Worm (Caenorhabditis elegans) whole organism, midembryonic: ENCODE results near the gene Y38C1BA.1.

Source experiments
- T22C8.4 ChIP-seq: fragments of 200-800 bp; sonication (Bioruptor generic); IDR thresholded peaks from 2 replicates; pipeline ENCODE4 v1.3.6; 2022; ENCODE audit warnings: missing genetic modification characterization, missing compliant biosample characterization
- flt-1 ChIP-seq: fragments of 200-800 bp; sonication (Bioruptor generic); IDR thresholded peaks from 2 replicates; pipeline ENCODE4 v1.3.6; 2022; ENCODE audit warnings: missing genetic modification characterization, missing compliant biosample characterization
- med-1 ChIP-seq: sonication (generic microtip); optimal IDR thresholded peaks from 2 replicates; lab custom pipeline; 2017; ENCODE audit warnings: missing genetic modification characterization, mild to moderate bottlenecking, missing compliant biosample characterization, antibody characterized with exemption, missing genetic modification reagents; ENCODE audit not compliant: insufficient read depth
- ref-1 ChIP-seq: fragments of 200-800 bp; sonication (Bioruptor generic); conservative IDR thresholded peaks from 2 replicates; pipeline ENCODE4 v1.3.6; 2022; ENCODE audit warnings: missing genetic modification reagents, missing genetic modification characterization, missing compliant biosample characterization
- tab-1 ChIP-seq: fragments of 200-800 bp; sonication (Bioruptor generic); IDR thresholded peaks from 2 replicates; pipeline ENCODE4 v1.3.6; 2022; ENCODE audit warnings: missing genetic modification characterization, missing compliant biosample characterization
- ztf-29 ChIP-seq: fragments of 200-800 bp; sonication (Bioruptor generic); IDR thresholded peaks from 2 replicates; pipeline ENCODE4 v1.3.6; 2022; ENCODE audit warnings: missing genetic modification reagents, missing genetic modification characterization, missing compliant biosample characterization

ce11 chrIV:1845061-1845460 lies 41.3 kb upstream of the Y38C1BA.1 start:
- TF ChIP-seq ztf-29 (GFP tag; lab: Robert Waterston, UW) (no peak), ref-1 (GFP tag; lab: Robert Waterston, UW) (no peak), tab-1 (GFP tag; lab: Robert Waterston, UW) (no peak), T22C8.4 (no peak), med-1 (GFP tag; lab: Kevin White, UChicago) (no peak), flt-1 (no peak)
